Worm (Caenorhabditis elegans): ENCODE measurements around the gene F07A11.1.

DNA sequence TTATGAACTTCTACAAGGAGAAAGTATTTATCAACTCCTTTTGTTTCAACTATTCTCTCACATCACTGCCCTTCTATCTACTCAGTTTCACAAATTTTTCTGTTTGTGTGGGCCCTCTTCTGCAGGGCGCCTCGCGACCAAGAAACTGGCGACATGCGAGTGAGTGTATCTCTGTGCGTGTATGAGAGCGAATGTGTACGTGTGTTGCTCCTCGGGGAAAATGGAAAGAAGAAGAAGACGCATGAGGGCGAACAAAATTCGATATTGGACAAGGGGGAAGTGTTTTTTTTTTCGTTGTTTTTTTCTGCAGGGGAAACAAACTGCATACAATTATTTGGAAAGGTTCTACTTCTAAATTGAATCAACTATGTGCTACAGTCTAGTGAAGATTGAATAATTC, 29.7 kb upstream of the F07A11.1 start:
- TF ChIP-seq lin-11 (tag; optimal IDR thresholded peaks at IDR 0.05) (no peak), ama-1 (optimal IDR thresholded peaks at IDR 0.05) (no peak), unc-62 (GFP tag; optimal IDR thresholded peaks at IDR 0.05) (no peak), sem-4 (tag; optimal IDR thresholded peaks at IDR 0.05) (no peak), elt-1 (tag; optimal IDR thresholded peaks at IDR 0.05) (no peak), snpc-4 (tag; optimal IDR thresholded peaks at IDR 0.05) (no peak), zag-1 (tag; optimal IDR thresholded peaks at IDR 0.05) (peak; percentile 56), gmeb-1 (tag; optimal IDR thresholded peaks at IDR 0.05) (no peak), sma-3 (GFP tag; optimal IDR thresholded peaks at IDR 0.05) (no peak), skn-1 (tag; optimal IDR thresholded peaks at IDR 0.05) (no peak), mbf-1 (tag; optimal IDR thresholded peaks at IDR 0.05) (no peak), ztf-11 (tag; optimal IDR thresholded peaks at IDR 0.05) (no peak)

Data from whole organism, L2 larva.